Fruit fly (Drosophila melanogaster): ENCODE results near the gene Cpr78Ca.

Gene Cpr78Ca

DNA sequence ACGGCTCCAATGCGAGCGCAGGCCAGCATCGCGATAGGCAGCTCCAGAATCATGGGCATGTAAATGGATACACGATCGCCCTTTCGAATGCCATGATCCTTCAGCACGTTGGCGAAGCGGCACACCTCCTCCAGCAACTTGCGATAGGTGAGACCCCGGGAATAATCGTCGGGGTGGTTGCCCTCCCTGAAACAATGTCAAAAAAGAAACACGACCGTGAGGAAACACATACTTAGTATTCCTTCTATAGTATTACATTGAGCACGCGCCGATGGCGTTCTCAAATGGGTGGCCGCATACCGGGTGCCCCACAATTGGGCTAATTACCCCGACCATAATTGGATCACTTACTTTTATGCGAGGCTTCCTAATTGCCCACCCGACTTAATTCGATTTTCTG, 19.1 kb downstream of the Cpr78Ca start:
- peak; percentile 5 for TF ChIP-seq CG7101 (tag; optimal IDR thresholded peaks at IDR 0.05)
- TF ChIP-seq CG11617 (GFP tag; optimal IDR thresholded peaks at IDR 0.05) = no peak
- TF ChIP-seq ovo (GFP tag; optimal IDR thresholded peaks at IDR 0.05) = no peak
- TF ChIP-seq CG7045 (GFP tag; optimal IDR thresholded peaks at IDR 0.05) = no peak
- no peak for TF ChIP-seq toe (GFP tag; optimal IDR thresholded peaks at IDR 0.05)

DNA sequence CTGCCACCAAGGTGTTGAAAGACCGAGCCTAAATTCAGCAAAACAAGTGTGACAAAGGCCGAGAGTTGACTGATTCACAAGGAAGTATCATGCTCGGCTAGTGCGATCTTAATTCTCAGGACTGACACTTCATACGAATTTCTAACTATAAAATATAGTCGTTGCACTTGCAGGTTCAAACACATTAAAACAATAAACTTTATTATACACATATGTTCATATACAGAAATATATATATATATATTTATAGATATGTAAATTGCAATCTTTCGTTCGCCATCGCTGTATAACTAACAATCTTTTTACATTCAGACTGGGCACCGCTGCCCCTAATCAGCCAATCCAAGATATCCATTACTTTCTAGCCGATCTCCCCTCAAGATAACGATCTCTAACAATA, 22.1 kb downstream of the Cpr78Ca start, which contains the start of gene CG9389:
CG9389 (minus strand) TSS at position 101 of the 400 bp plus-strand sequence.
- TF ChIP-seq CG7045 (GFP tag; optimal IDR thresholded peaks at IDR 0.05) (no peak), tj (GFP tag; optimal IDR thresholded peaks at IDR 0.05) (no peak), Clk (GFP tag; optimal IDR thresholded peaks at IDR 0.05) (no peak), Mnt (GFP tag; optimal IDR thresholded peaks at IDR 0.05) (no peak), toe (GFP tag; optimal IDR thresholded peaks at IDR 0.05) (no peak), bab1 (GFP tag; optimal IDR thresholded peaks at IDR 0.05) (no peak), pad (GFP tag; optimal IDR thresholded peaks at IDR 0.05) (no peak), CG1620 (GFP tag; optimal IDR thresholded peaks at IDR 0.05) (no peak), cic (GFP tag; optimal IDR thresholded peaks at IDR 0.05) (no peak), CG5204 (GFP tag; optimal IDR thresholded peaks at IDR 0.05) (no peak), ovo (GFP tag; optimal IDR thresholded peaks at IDR 0.05) (no peak), Crg-1 (GFP tag; optimal IDR thresholded peaks at IDR 0.05) (no peak), CG11617 (GFP tag; optimal IDR thresholded peaks at IDR 0.05) (no peak), Hr96 (GFP tag; optimal IDR thresholded peaks at IDR 0.05) (no peak), CG7101 (tag; optimal IDR thresholded peaks at IDR 0.05) (no peak), kay (GFP tag; ENCODE audit: borderline replicate concordance) (no peak), cnc (optimal IDR thresholded peaks at IDR 0.05) (no peak), CG12768 (GFP tag; optimal IDR thresholded peaks at IDR 0.05) (no peak), CG14711 (tag; optimal IDR thresholded peaks at IDR 0.05) (no peak), CG33017 (tag; optimal IDR thresholded peaks at IDR 0.05) (no peak)

DNA sequence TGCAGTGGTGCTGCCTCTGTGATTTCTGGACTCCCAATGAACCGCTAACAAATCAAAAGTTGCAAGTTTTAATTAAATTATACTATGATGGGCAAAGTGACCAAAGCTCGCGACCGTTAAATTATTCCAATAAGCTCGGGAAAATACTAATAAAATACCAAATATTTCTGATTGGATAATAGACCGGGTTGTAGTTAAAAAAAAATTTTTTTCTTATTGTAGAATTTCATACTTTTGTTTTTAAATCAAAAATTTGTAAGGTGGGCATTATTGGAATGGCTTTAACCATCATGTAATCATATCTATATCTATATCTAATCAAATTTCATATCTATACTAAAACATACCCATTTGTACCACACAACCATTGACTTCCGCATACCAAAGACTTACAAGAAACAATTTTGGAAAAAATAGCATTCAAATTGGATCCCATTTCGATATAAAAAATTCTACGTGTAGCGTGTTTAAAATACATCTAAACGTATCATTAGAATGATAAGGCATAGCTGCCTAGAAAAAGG, 24.7 kb downstream of the Cpr78Ca start, which contains the start of gene CG9391:
CG9391 (minus strand) TSS at position 474 of the 524 bp plus-strand sequence.
- TF ChIP-seq CG14711 (tag; optimal IDR thresholded peaks at IDR 0.05) (peak; percentile 5), CG7101 (tag; optimal IDR thresholded peaks at IDR 0.05) (no peak)

DNA sequence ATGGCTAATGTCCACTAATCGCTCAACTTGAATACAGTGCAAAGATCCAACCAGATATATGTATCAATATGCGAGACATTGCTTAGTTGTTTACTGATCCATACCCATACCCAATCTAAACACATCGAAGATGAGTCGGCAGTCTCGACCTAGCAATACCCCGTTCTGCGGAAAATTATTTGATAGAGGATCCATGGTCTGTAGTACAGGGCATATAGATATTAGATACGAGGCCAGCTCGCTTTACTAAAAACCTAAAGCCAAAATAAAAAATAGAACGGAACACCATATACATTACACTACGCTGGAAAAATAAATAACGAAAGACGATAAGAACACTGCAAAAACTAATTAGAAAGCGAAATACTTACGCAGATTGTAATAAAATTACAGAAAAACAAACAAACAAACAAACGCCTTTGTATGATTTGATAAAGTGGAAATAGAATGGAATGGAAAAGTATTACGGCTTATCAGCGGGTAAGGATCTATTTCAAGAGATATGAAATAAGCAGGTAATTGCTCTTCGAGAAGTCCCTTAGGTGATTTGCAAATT, 26.4 kb downstream of the Cpr78Ca start:
- TF ChIP-seq cic (GFP tag; optimal IDR thresholded peaks at IDR 0.05) (peak; percentile 58), CG12768 (GFP tag; optimal IDR thresholded peaks at IDR 0.05) (peak; percentile 41), CG1620 (GFP tag; optimal IDR thresholded peaks at IDR 0.05) (no peak), Clk (GFP tag; optimal IDR thresholded peaks at IDR 0.05) (no peak), CG7101 (tag; optimal IDR thresholded peaks at IDR 0.05) (peak; percentile 2), CG33017 (tag; optimal IDR thresholded peaks at IDR 0.05) (peak; percentile 32), CG5204 (GFP tag; optimal IDR thresholded peaks at IDR 0.05) (no peak), CG14711 (tag; optimal IDR thresholded peaks at IDR 0.05) (peak; percentile 8), bab1 (GFP tag; optimal IDR thresholded peaks at IDR 0.05) (no peak), CG11617 (GFP tag; optimal IDR thresholded peaks at IDR 0.05) (peak; percentile 17), pad (GFP tag; optimal IDR thresholded peaks at IDR 0.05) (peak; percentile 9), cnc (optimal IDR thresholded peaks at IDR 0.05) (no peak)

DNA sequence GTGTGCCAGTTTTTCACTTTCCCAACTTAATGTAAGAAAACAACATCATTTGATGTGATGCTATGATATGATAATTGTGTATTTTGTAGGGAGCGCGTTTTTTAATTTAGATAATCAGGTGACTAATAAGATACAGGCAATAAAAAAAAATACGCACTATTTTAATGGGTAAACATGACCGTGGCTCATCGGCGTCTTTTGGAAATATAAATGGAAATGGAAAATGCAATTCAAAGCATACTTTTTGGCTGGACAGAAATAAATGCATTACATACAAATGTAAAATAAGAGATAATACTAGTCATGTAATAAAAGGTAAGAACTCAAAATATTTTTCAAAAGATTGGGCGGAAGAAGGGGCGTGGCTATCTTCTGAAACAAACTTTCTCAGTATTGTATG, 30.2 kb downstream of the Cpr78Ca start:
- TF ChIP-seq toe (GFP tag; optimal IDR thresholded peaks at IDR 0.05) (no peak), cic (GFP tag; optimal IDR thresholded peaks at IDR 0.05) (no peak), CG5204 (GFP tag; optimal IDR thresholded peaks at IDR 0.05) (no peak), CG11617 (GFP tag; optimal IDR thresholded peaks at IDR 0.05) (no peak), Clk (GFP tag; optimal IDR thresholded peaks at IDR 0.05) (no peak), CG14711 (tag; optimal IDR thresholded peaks at IDR 0.05) (no peak), CG7045 (GFP tag; optimal IDR thresholded peaks at IDR 0.05) (no peak), Hr96 (GFP tag; optimal IDR thresholded peaks at IDR 0.05) (no peak), Mnt (GFP tag; optimal IDR thresholded peaks at IDR 0.05) (no peak), pad (GFP tag; optimal IDR thresholded peaks at IDR 0.05) (no peak), ovo (GFP tag; optimal IDR thresholded peaks at IDR 0.05) (no peak), Crg-1 (GFP tag; optimal IDR thresholded peaks at IDR 0.05) (no peak), kay (GFP tag; ENCODE audit: borderline replicate concordance) (no peak), CG12768 (GFP tag; optimal IDR thresholded peaks at IDR 0.05) (no peak), tj (GFP tag; optimal IDR thresholded peaks at IDR 0.05) (no peak), bab1 (GFP tag; optimal IDR thresholded peaks at IDR 0.05) (no peak), CG7101 (tag; optimal IDR thresholded peaks at IDR 0.05) (no peak), CG1620 (GFP tag; optimal IDR thresholded peaks at IDR 0.05) (no peak), cnc (optimal IDR thresholded peaks at IDR 0.05) (no peak)

DNA sequence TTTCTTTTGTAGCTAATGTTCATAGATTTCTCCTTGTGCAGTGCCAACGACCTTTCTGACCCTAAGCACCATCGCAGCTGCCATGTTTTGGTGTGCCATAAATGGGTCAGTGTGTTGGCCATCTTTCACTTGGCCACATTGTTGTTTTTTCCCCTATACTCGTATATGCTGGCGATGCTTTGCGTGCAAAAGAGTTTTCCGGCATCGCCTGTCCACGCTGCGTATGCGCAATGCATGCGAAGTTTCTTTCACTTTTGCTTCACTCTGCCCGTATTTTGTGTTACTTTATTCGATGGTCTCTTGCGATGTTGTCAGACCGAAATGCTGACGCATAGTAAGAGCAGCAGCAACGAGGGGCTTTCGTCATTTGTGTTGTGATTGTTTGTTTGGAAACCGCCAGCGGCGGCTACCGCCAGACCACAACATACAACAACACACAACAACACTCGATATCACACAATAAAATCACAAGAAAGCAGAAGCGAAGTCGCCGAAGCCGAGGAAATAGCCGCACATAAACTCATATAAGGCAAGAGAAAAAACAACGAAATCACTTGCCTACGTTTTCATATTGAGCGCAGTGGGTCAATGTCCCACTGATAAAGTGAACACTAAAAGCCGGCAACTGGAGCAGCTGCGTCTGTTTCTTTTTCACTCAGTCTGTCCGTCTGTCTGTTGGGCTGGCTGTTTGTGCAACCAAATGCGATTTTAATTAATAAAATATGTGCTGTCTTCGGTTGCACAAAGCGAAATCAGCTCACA, 31.0 kb downstream of the Cpr78Ca start:
- TF ChIP-seq ovo (GFP tag; optimal IDR thresholded peaks at IDR 0.05) (no peak), cnc (optimal IDR thresholded peaks at IDR 0.05) (no peak), tj (GFP tag; optimal IDR thresholded peaks at IDR 0.05) (peak; percentile 17), kay (GFP tag; ENCODE audit: borderline replicate concordance) (no peak)
